Worm (Caenorhabditis elegans) whole organism, young adult: ENCODE measurements around the gene Y111B2A.12.
A peak's percentile ranks its signal among the peaks of the same experiment; 100 is the strongest.

Experiments
- C06A6.2 ChIP-seq: fragments of 200-800 bp; sonication (Bioruptor generic); conservative IDR thresholded peaks from 2 replicates; pipeline ENCODE4 v1.3.6; 2022; ENCODE audit warnings: missing genetic modification characterization, missing compliant biosample characterization
- C17E4.6 ChIP-seq: fragments of 200-800 bp; sonication (Bioruptor generic); IDR thresholded peaks from 2 replicates; pipeline ENCODE4 v1.3.6; 2022; ENCODE audit warnings: missing genetic modification reagents, missing genetic modification characterization, missing compliant biosample characterization
- F10E7.11 ChIP-seq: sonication (generic microtip); optimal IDR thresholded peaks from 2 replicates; lab custom pipeline; 2017; ENCODE audit warnings: mild to moderate bottlenecking, missing genetic modification characterization, moderate library complexity, missing compliant biosample characterization
- F22D6.2 ChIP-seq: sonication (generic microtip); optimal IDR thresholded peaks from 2 replicates; lab custom pipeline; 2016; ENCODE audit warnings: mild to moderate bottlenecking, missing genetic modification characterization, missing compliant biosample characterization
- F37B4.10 ChIP-seq: fragments of 200-800 bp; sonication (Bioruptor generic); IDR thresholded peaks from 2 replicates; pipeline ENCODE4 v1.3.6; 2022; ENCODE audit warnings: missing genetic modification characterization, missing compliant biosample characterization
- F57C9.4 ChIP-seq: sonication (generic microtip); optimal IDR thresholded peaks from 2 replicates; lab custom pipeline; 2017; ENCODE audit warnings: mild to moderate bottlenecking, missing genetic modification characterization, missing compliant biosample characterization
- T07F8.4 ChIP-seq: sonication (generic microtip); optimal IDR thresholded peaks from 2 replicates; lab custom pipeline; 2016; ENCODE audit warnings: mild to moderate bottlenecking, missing genetic modification characterization, moderate library complexity, missing compliant biosample characterization
- T26A5.8 ChIP-seq: sonication (generic microtip); optimal IDR thresholded peaks from 2 replicates; lab custom pipeline; 2016; ENCODE audit warnings: missing genetic modification characterization, missing compliant biosample characterization
- Y67H2A.10 ChIP-seq: fragments of 200-800 bp; sonication (Bioruptor generic); conservative IDR thresholded peaks from 2 replicates; pipeline ENCODE4 v1.3.6; 2022; ENCODE audit warnings: missing genetic modification reagents, missing genetic modification characterization, missing compliant biosample characterization
- aptf-3 ChIP-seq: fragments of 200-800 bp; sonication (Bioruptor generic); IDR thresholded peaks from 2 replicates; pipeline ENCODE4 v1.3.6; 2022; ENCODE audit warnings: missing genetic modification characterization, missing compliant biosample characterization
- athp-1 ChIP-seq: sonication (generic microtip); optimal IDR thresholded peaks from 2 replicates; lab custom pipeline; 2017; ENCODE audit warnings: mild to moderate bottlenecking, missing genetic modification characterization, missing compliant biosample characterization
- attf-5 ChIP-seq: fragments of 200-800 bp; sonication (Bioruptor generic); optimal IDR thresholded peaks from 2 replicates; lab custom pipeline; 2018; ENCODE audit warnings: mild to moderate bottlenecking, missing genetic modification characterization, missing compliant biosample characterization
- attf-6 ChIP-seq: fragments of 200-800 bp; sonication (Bioruptor generic); IDR thresholded peaks from 2 replicates; pipeline ENCODE4 v1.3.6; 2022; ENCODE audit warnings: missing genetic modification reagents, missing genetic modification characterization, missing compliant biosample characterization
- bed-1 ChIP-seq: fragments of 200-800 bp; sonication (Bioruptor generic); IDR thresholded peaks from 2 replicates; pipeline ENCODE4 v1.3.6; 2022; ENCODE audit warnings: missing genetic modification reagents, missing genetic modification characterization, missing compliant biosample characterization
- cebp-2 ChIP-seq: fragments of 200-800 bp; sonication (Bioruptor generic); IDR thresholded peaks from 2 replicates; pipeline ENCODE4 v1.3.6; 2022; ENCODE audit warnings: missing genetic modification characterization, missing compliant biosample characterization
- ceh-100 ChIP-seq: fragments of 200-800 bp; sonication (Bioruptor generic); IDR thresholded peaks from 2 replicates; pipeline ENCODE4 v1.3.6; 2022; ENCODE audit warnings: missing genetic modification reagents, missing genetic modification characterization, missing compliant biosample characterization
- ceh-40 ChIP-seq: fragments of 200-800 bp; sonication (Bioruptor generic); IDR thresholded peaks from 2 replicates; pipeline ENCODE4 v1.3.6; 2022; ENCODE audit warnings: missing genetic modification characterization, missing compliant biosample characterization
- egl-18 ChIP-seq: fragments of 200-800 bp; sonication (Bioruptor generic); IDR thresholded peaks from 2 replicates; pipeline ENCODE4 v1.3.6; 2022; ENCODE audit warnings: missing genetic modification reagents, missing genetic modification characterization, missing compliant biosample characterization
- egrh-3 ChIP-seq: fragments of 200-800 bp; sonication (Bioruptor generic); IDR thresholded peaks from 2 replicates; pipeline ENCODE4 v1.3.6; 2022; ENCODE audit warnings: missing genetic modification reagents, missing genetic modification characterization, missing compliant biosample characterization
- fkh-3 ChIP-seq: sonication (generic microtip); optimal IDR thresholded peaks from 2 replicates; lab custom pipeline; 2016; ENCODE audit warnings: mild to moderate bottlenecking, missing genetic modification characterization, missing compliant biosample characterization
- hlh-12 ChIP-seq: sonication (generic microtip); optimal IDR thresholded peaks from 2 replicates; lab custom pipeline; 2016; ENCODE audit warnings: missing genetic modification characterization, missing compliant biosample characterization
- hlh-26 ChIP-seq: fragments of 200-800 bp; sonication (Bioruptor generic); conservative IDR thresholded peaks from 2 replicates; pipeline ENCODE4 v1.3.6; 2022; ENCODE audit warnings: missing genetic modification reagents, missing genetic modification characterization, missing compliant biosample characterization
- hrde-1 ChIP-seq: sonication (generic microtip); optimal IDR thresholded peaks from 2 replicates; lab custom pipeline; 2016; ENCODE audit warnings: missing genetic modification characterization, mild to moderate bottlenecking, missing compliant biosample characterization, moderate library complexity, missing genotype, missing genetic modification reagents, borderline replicate concordance
- hsf-1 ChIP-seq: fragments of 200-800 bp; sonication (Bioruptor generic); IDR thresholded peaks from 2 replicates; pipeline ENCODE4 v1.3.6; 2022; ENCODE audit warnings: missing genetic modification reagents, missing genetic modification characterization, missing compliant biosample characterization
- let-526 ChIP-seq: fragments of 200-800 bp; sonication (Bioruptor generic); IDR thresholded peaks from 2 replicates; pipeline ENCODE4 v1.3.6; 2022; ENCODE audit warnings: missing genetic modification reagents, missing genetic modification characterization, missing compliant biosample characterization
- let-607 ChIP-seq, 2 experiments: fragments of 200-800 bp in 1 of 2; sonication (Bioruptor generic) in 1 of 2; sonication (generic microtip) in 1 of 2; optimal IDR thresholded peaks; 2 replicates each; lab custom pipeline; 2016 to 2018; ENCODE audit warnings: mild to moderate bottlenecking in 2 of 2, missing compliant biosample characterization in 2 of 2, missing genetic modification characterization in 2 of 2, moderate library complexity in 2 of 2, missing genotype in 1 of 2
- lin-26 ChIP-seq: fragments of 200-800 bp; sonication (Bioruptor generic); IDR thresholded peaks from 2 replicates; pipeline ENCODE4 v1.3.6; 2022; ENCODE audit warnings: missing genetic modification reagents, missing genetic modification characterization, missing compliant biosample characterization
- lin-35 ChIP-seq, 3 experiments: fragments of 150-350 bp in 2 of 3; sonication (generic microtip) in 1 of 3; optimal IDR thresholded peaks; 2 replicates each; lab custom pipeline; 2014 to 2018; ENCODE audit warnings: missing biosample characterization in 3 of 3, missing genetic modification characterization in 3 of 3, missing genetic modification reagents in 3 of 3
- lin-40 ChIP-seq: sonication (generic microtip); optimal IDR thresholded peaks from 2 replicates; lab custom pipeline; 2016; ENCODE audit warnings: missing genetic modification characterization, mild to moderate bottlenecking, missing compliant biosample characterization, missing genotype, missing genetic modification reagents
- lir-1 ChIP-seq: fragments of 200-800 bp; sonication (Bioruptor generic); conservative IDR thresholded peaks from 2 replicates; pipeline ENCODE4 v1.3.6; 2022; ENCODE audit warnings: missing genetic modification reagents, missing genetic modification characterization, missing compliant biosample characterization
- lsy-27 ChIP-seq: sonication (generic microtip); optimal IDR thresholded peaks from 2 replicates; lab custom pipeline; 2017; ENCODE audit warnings: missing genetic modification characterization, mild to moderate bottlenecking, missing compliant biosample characterization, antibody characterized with exemption, missing genotype, borderline replicate concordance; ENCODE audit not compliant: insufficient read depth
- mel-28 ChIP-seq: sonication (generic microtip); optimal IDR thresholded peaks from 2 replicates; lab custom pipeline; 2016; ENCODE audit warnings: borderline replicate concordance, mild to moderate bottlenecking, missing genetic modification characterization, missing compliant biosample characterization
- mxl-1 ChIP-seq: sonication (generic microtip); optimal IDR thresholded peaks from 2 replicates; lab custom pipeline; 2016; ENCODE audit warnings: missing genetic modification characterization, missing compliant biosample characterization
- nfya-2 ChIP-seq: fragments of 200-800 bp; sonication (Bioruptor generic); IDR thresholded peaks from 2 replicates; pipeline ENCODE4 v1.3.6; 2022; ENCODE audit warnings: missing genetic modification reagents, missing genetic modification characterization, missing compliant biosample characterization
- nfyb-1 ChIP-seq: fragments of 200-800 bp; sonication (Bioruptor generic); IDR thresholded peaks from 2 replicates; pipeline ENCODE4 v1.3.6; 2022; ENCODE audit warnings: missing genetic modification reagents, missing genetic modification characterization, missing compliant biosample characterization
- nhr-90 ChIP-seq: sonication (generic microtip); optimal IDR thresholded peaks from 2 replicates; lab custom pipeline; 2016; ENCODE audit warnings: missing genotype, mild to moderate bottlenecking, missing genetic modification characterization, missing compliant biosample characterization
- rcor-1 ChIP-seq: fragments of 200-800 bp; sonication (Bioruptor generic); IDR thresholded peaks from 2 replicates; pipeline ENCODE4 v1.3.6; 2022; ENCODE audit warnings: missing genetic modification reagents, missing genetic modification characterization, missing compliant biosample characterization
- snpc-1.1 ChIP-seq: sonication (generic microtip); optimal IDR thresholded peaks from 2 replicates; lab custom pipeline; 2017; ENCODE audit warnings: missing genetic modification characterization, mild to moderate bottlenecking, missing compliant biosample characterization, antibody characterized with exemption, moderate library complexity, missing genotype, missing genetic modification reagents; ENCODE audit not compliant: insufficient read depth
- snpc-4 ChIP-seq, 5 experiments: fragments of 150-350 bp in 1 of 5; sonication (generic microtip) in 4 of 5; optimal IDR thresholded peaks; 2 replicates each; lab custom pipeline; 2014 to 2018; ENCODE audit warnings: missing genetic modification characterization in 5 of 5, missing biosample characterization in 3 of 5, antibody characterized with exemption in 2 of 5, mild to moderate bottlenecking in 2 of 5, missing compliant biosample characterization in 2 of 5, missing genotype in 2 of 5, moderate library complexity in 2 of 5, missing genetic modification reagents in 1 of 5
- sptf-2 ChIP-seq: fragments of 200-800 bp; sonication (Bioruptor generic); optimal IDR thresholded peaks from 2 replicates; lab custom pipeline; 2018; ENCODE audit warnings: mild to moderate bottlenecking, missing genetic modification characterization, missing compliant biosample characterization
- tbp1 ChIP-seq: fragments of 200-800 bp; sonication (Bioruptor generic); optimal IDR thresholded peaks from 2 replicates; lab custom pipeline; 2018; ENCODE audit warnings: mild to moderate bottlenecking, missing genetic modification characterization, missing compliant biosample characterization
- tbx-9 ChIP-seq: sonication (generic microtip); optimal IDR thresholded peaks from 2 replicates; lab custom pipeline; 2016; ENCODE audit warnings: borderline replicate concordance, missing genetic modification characterization, inconsistent platforms, missing compliant biosample characterization
- zfh-2 ChIP-seq: fragments of 200-800 bp; sonication (Bioruptor generic); conservative IDR thresholded peaks from 2 replicates; pipeline ENCODE4 v1.3.6; 2022; ENCODE audit warnings: missing genetic modification reagents, missing genetic modification characterization, missing compliant biosample characterization
- ztf-18 ChIP-seq: sonication (generic microtip); optimal IDR thresholded peaks from 2 replicates; lab custom pipeline; 2016; ENCODE audit warnings: missing genotype, mild to moderate bottlenecking, missing genetic modification characterization, missing compliant biosample characterization
- ztf-22 ChIP-seq: fragments of 200-800 bp; sonication (Bioruptor generic); optimal IDR thresholded peaks from 2 replicates; lab custom pipeline; 2018; ENCODE audit warnings: mild to moderate bottlenecking, missing genetic modification characterization, moderate library complexity, missing compliant biosample characterization
- ztf-3 ChIP-seq: fragments of 200-800 bp; sonication (Bioruptor generic); optimal IDR thresholded peaks from 2 replicates; lab custom pipeline; 2018; ENCODE audit warnings: mild to moderate bottlenecking, missing genetic modification characterization, missing compliant biosample characterization
- ztf-6 ChIP-seq: fragments of 200-800 bp; sonication (Bioruptor generic); IDR thresholded peaks from 2 replicates; pipeline ENCODE4 v1.3.6; 2022; ENCODE audit warnings: missing genetic modification reagents, missing genetic modification characterization, missing compliant biosample characterization

Gene Y111B2A.12

DNA sequence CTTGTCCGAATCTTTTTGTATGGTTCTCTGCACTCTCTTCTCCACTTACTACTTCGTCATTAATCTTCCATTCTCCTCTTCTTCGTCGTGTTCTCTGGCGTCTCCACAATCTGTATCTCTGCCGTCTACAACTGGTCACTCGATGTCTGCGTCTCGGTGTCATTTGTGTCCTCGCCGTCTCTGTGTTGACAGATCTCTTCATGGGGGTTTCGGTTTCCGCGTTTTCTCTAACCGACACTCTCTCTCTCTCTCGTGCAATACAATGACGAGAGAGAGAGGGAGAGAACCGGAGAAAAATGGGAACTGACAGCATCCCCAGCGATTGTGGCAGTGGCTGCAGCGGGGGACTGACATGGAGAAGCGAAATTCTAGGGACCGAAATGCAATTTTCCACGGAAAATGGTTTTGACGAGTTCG lies 3.4 kb downstream of the Y111B2A.12 start (continued):
- TF ChIP-seq lir-1 (GFP tag; lab: Robert Waterston, UW) (peak; percentile 89), F57C9.4 (tag; lab: Kevin White, UChicago) (no peak), snpc-1.1 (no peak), zfh-2 (GFP tag; lab: Robert Waterston, UW) (peak; percentile 98), T07F8.4 (tag; lab: Kevin White, UChicago) (peak; percentile 9), C06A6.2 (peak; percentile 95), tbp1 (GFP tag; lab: Kevin White, UChicago) (peak; percentile 73), bed-1 (no peak), ceh-100 (GFP tag; lab: Robert Waterston, UW) (peak; percentile 55; the same call in 1 of the 2 replicates), ztf-6 (GFP tag; lab: Robert Waterston, UW) (peak; percentile 61; the same call in 1 of the 2 replicates), nfya-2 (GFP tag; lab: Robert Waterston, UW) (no peak), F37B4.10 (GFP tag; lab: Robert Waterston, UW) (no peak), egrh-3 (GFP tag; lab: Robert Waterston, UW) (peak; percentile 71), athp-1 (tag; lab: Kevin White, UChicago) (peak; percentile 76), hrde-1 (tag; lab: Kevin White, UChicago) (no peak), lin-40 (tag; lab: Kevin White, UChicago) (peak; percentile 98), ztf-22 (GFP tag; lab: Kevin White, UChicago) (peak; percentile 98), Y67H2A.10 (peak; percentile 77), snpc-4 (GFP tag; optimal IDR thresholded peaks at IDR 0.05; lab: Kevin White, UChicago) (peak; percentile 30), snpc-4 (tag; optimal IDR thresholded peaks at IDR 0.05; lab: Kevin White, UChicago) (peak; percentile 41 to 78 (median 64)), hsf-1 (GFP tag; lab: Robert Waterston, UW) (0 out of 2 replicates have a peak, but pooled peaks have one; percentile 74), sptf-2 (no peak), lsy-27 (tag; lab: Kevin White, UChicago) (no peak), T26A5.8 (tag; lab: Kevin White, UChicago) (no peak), nfyb-1 (peak; percentile 97), ceh-40 (GFP tag; lab: Robert Waterston, UW) (no peak), nhr-90 (tag; lab: Kevin White, UChicago) (peak; percentile 78), mel-28 (tag; lab: Kevin White, UChicago) (no peak), F10E7.11 (tag; lab: Kevin White, UChicago) (no peak), hlh-12 (tag; lab: Kevin White, UChicago) (no peak), let-607 (tag; optimal IDR thresholded peaks at IDR 0.05; lab: Kevin White, UChicago) (peak; percentile 74 to 92), attf-6 (GFP tag; lab: Robert Waterston, UW) (no peak), C17E4.6 (GFP tag; lab: Robert Waterston, UW) (peak; percentile 27; the same call in 1 of the 2 replicates), aptf-3 (GFP tag; lab: Robert Waterston, UW) (no peak), tbx-9 (tag; lab: Kevin White, UChicago) (no peak), lin-26 (GFP tag; lab: Robert Waterston, UW) (peak; percentile 69; the same call in 1 of the 2 replicates), let-526 (GFP tag; lab: Robert Waterston, UW) (peak; percentile 95), egl-18 (GFP tag; lab: Robert Waterston, UW) (peak; percentile 80), lin-35 (GFP tag; optimal IDR thresholded peaks at IDR 0.05; lab: Kevin White, UChicago) (peak in 2 of 3 experiments; percentile 62 to 93), fkh-3 (tag; lab: Kevin White, UChicago) (no peak), hlh-26 (GFP tag; lab: Robert Waterston, UW) (no peak), rcor-1 (GFP tag; lab: Robert Waterston, UW) (peak; percentile 87), attf-5 (peak; percentile 91), F22D6.2 (tag; lab: Kevin White, UChicago) (peak; percentile 84), cebp-2 (GFP tag; lab: Robert Waterston, UW) (no peak), ztf-18 (peak; percentile 49), mxl-1 (no peak), ztf-3 (GFP tag; lab: Kevin White, UChicago) (peak; percentile 86)
